Fruit fly (Drosophila melanogaster) whole organism, adult: ENCODE measurements around the gene Arpc1.
A peak's percentile ranks its signal among the peaks of the same experiment; 100 is the strongest.

ENCODE experiments used
- CG11617 ChIP-seq: fragments of 200-800 bp; sonication (Bioruptor generic); optimal IDR thresholded peaks from 2 replicates; lab custom pipeline; 2017; ENCODE audit warnings: mild to moderate bottlenecking, missing biosample characterization, missing genetic modification reagents, missing genetic modification characterization
- CG12768 ChIP-seq: fragments of 200-800 bp; sonication (Bioruptor generic); optimal IDR thresholded peaks from 2 replicates; lab custom pipeline; 2017; ENCODE audit warnings: missing biosample characterization, missing genetic modification characterization, mild to moderate bottlenecking, moderate library complexity, missing genetic modification reagents
- CG14711 ChIP-seq: fragments of 200-800 bp; sonication (Bioruptor generic); optimal IDR thresholded peaks from 2 replicates; lab custom pipeline; 2018; ENCODE audit warnings: missing biosample characterization, mild to moderate bottlenecking, missing genetic modification characterization, moderate library complexity
- CG1620 ChIP-seq: fragments of 200-800 bp; sonication (Bioruptor generic); optimal IDR thresholded peaks from 2 replicates; lab custom pipeline; 2016; ENCODE audit warnings: missing biosample characterization, missing genetic modification characterization
- CG33017 ChIP-seq: fragments of 200-800 bp; sonication (Bioruptor generic); optimal IDR thresholded peaks from 2 replicates; lab custom pipeline; 2018; ENCODE audit warnings: missing biosample characterization, mild to moderate bottlenecking, missing genetic modification characterization, moderate library complexity
- CG5204 ChIP-seq: fragments of 200-800 bp; sonication (Bioruptor generic); optimal IDR thresholded peaks from 2 replicates; lab custom pipeline; 2016; ENCODE audit warnings: missing biosample characterization, missing genetic modification characterization
- CG7045 ChIP-seq: fragments of 200-800 bp; sonication (Bioruptor generic); optimal IDR thresholded peaks from 2 replicates; lab custom pipeline; 2017; ENCODE audit warnings: missing biosample characterization, mild to moderate bottlenecking, missing genetic modification characterization
- CG7101 ChIP-seq: fragments of 200-800 bp; sonication (Bioruptor generic); optimal IDR thresholded peaks from 2 replicates; lab custom pipeline; 2018; ENCODE audit warnings: missing biosample characterization, mild to moderate bottlenecking, missing genetic modification characterization, moderate library complexity
- Clk ChIP-seq: fragments of 200-800 bp; sonication (Bioruptor generic); optimal IDR thresholded peaks from 2 replicates; lab custom pipeline; 2017; ENCODE audit warnings: missing biosample characterization, missing genetic modification characterization
- Crg-1 ChIP-seq: fragments of 200-800 bp; sonication (Bioruptor generic); optimal IDR thresholded peaks from 2 replicates; lab custom pipeline; 2016; ENCODE audit warnings: missing biosample characterization, missing genetic modification characterization
- Hr96 ChIP-seq: fragments of 200-800 bp; sonication (Bioruptor generic); optimal IDR thresholded peaks from 2 replicates; lab custom pipeline; 2016; ENCODE audit warnings: missing biosample characterization, missing genetic modification characterization
- Mnt ChIP-seq: fragments of 200-800 bp; sonication (Bioruptor generic); optimal IDR thresholded peaks from 2 replicates; lab custom pipeline; 2016; ENCODE audit warnings: missing biosample characterization, mild to moderate bottlenecking, missing genetic modification characterization
- bab1 ChIP-seq: fragments of 200-800 bp; sonication (Bioruptor generic); optimal IDR thresholded peaks from 3 replicates; lab custom pipeline; 2019; ENCODE audit warnings: missing biosample characterization, mild to moderate bottlenecking, missing genetic modification characterization, moderate library complexity
- cic ChIP-seq: fragments of 200-800 bp; sonication (Bioruptor generic); optimal IDR thresholded peaks from 2 replicates; lab custom pipeline; 2017; ENCODE audit warnings: missing biosample characterization, mild to moderate bottlenecking, missing genetic modification characterization, moderate library complexity
- cnc ChIP-seq, 2 experiments: fragments of >200 bp; optimal IDR thresholded peaks; 2 replicates each; lab custom pipeline; 2017
- kay ChIP-seq: fragments of 200-800 bp; sonication (Bioruptor generic); peaks from one replicate; lab custom pipeline; 2016; ENCODE audit warnings: missing biosample characterization, missing genetic modification characterization, borderline replicate concordance
- ovo ChIP-seq: fragments of 200-800 bp; sonication (Bioruptor generic); optimal IDR thresholded peaks from 2 replicates; lab custom pipeline; 2016; ENCODE audit warnings: missing biosample characterization, missing genetic modification characterization
- pad ChIP-seq: fragments of 200-800 bp; sonication (Bioruptor generic); optimal IDR thresholded peaks from 3 replicates; lab custom pipeline; 2017; ENCODE audit warnings: missing biosample characterization, missing genetic modification characterization, mild to moderate bottlenecking, moderate library complexity, missing genetic modification reagents
- tj ChIP-seq: fragments of 200-800 bp; sonication (Bioruptor generic); optimal IDR thresholded peaks from 3 replicates; lab custom pipeline; 2017; ENCODE audit warnings: missing biosample characterization, mild to moderate bottlenecking, missing genetic modification characterization, moderate library complexity
- toe ChIP-seq: fragments of 200-800 bp; sonication (Bioruptor generic); optimal IDR thresholded peaks from 2 replicates; lab custom pipeline; 2016; ENCODE audit warnings: missing biosample characterization, missing genetic modification characterization

Gene Arpc1

DNA sequence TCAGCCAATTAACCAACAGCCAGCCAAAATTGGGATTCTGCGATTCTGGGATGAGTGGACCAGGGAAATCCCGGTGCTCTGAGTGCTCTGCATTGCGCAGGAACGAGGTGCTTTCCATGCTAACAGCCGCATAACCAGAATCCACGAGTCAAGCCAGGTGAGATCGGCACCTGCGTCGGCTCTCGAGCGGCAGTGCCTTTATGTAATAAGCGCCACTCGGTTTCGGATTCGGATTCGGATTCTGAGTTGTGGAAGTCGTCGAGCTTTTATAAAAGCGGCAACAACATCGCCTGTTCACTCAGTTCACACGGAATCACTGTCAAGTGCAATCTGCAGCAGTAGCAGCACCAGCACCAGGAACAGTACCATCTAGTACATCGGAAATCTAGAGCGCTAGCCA, 8.6 kb downstream of the Arpc1 start, which contains the start of gene b:
Gene b, plus strand, starts transcription at position 301 of the 400 bp plus-strand sequence.
- no peak for TF ChIP-seq Mnt
- TF ChIP-seq Hr96 (GFP tag; lab: Kevin White, UChicago), result peak; percentile 29

DNA sequence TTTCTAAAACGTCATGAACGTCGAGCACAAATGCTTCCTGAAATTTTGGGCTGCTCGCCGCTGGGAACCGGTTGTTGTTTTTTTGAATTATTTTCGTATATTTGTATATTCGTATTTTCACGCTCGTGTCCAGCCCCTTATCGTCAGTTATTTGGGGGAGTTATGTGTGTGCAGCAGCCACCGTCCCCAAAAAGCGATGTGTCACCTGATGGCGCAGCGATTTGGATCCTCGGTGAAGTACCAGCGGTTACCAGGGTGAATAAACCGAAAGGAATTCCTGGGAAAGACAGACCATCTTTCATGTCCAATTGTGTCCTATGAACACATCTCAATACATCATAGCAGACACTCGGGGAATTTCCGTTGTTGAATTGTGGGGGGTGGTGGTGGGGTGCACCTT, 9.4 kb downstream of the Arpc1 start:
- TF ChIP-seq CG12768 (GFP tag; lab: Kevin White, UChicago), result no peak
- TF ChIP-seq CG7045 (GFP tag; lab: Kevin White, UChicago), result no peak
- TF ChIP-seq CG14711, result no peak
- no peak for TF ChIP-seq ovo (GFP tag; lab: Kevin White, UChicago)
- no peak for TF ChIP-seq tj (GFP tag; lab: Kevin White, UChicago)
- TF ChIP-seq Mnt, result no peak
- no peak for TF ChIP-seq cic (GFP tag; lab: Kevin White, UChicago)
- TF ChIP-seq Crg-1 (GFP tag; lab: Kevin White, UChicago), result no peak
- TF ChIP-seq Clk, result no peak
- TF ChIP-seq CG11617 (GFP tag; lab: Kevin White, UChicago), result no peak
- TF ChIP-seq bab1 (GFP tag; lab: Kevin White, UChicago), result no peak
- no peak for TF ChIP-seq CG33017 (tag; lab: Kevin White, UChicago)
- TF ChIP-seq CG1620, result no peak

DNA sequence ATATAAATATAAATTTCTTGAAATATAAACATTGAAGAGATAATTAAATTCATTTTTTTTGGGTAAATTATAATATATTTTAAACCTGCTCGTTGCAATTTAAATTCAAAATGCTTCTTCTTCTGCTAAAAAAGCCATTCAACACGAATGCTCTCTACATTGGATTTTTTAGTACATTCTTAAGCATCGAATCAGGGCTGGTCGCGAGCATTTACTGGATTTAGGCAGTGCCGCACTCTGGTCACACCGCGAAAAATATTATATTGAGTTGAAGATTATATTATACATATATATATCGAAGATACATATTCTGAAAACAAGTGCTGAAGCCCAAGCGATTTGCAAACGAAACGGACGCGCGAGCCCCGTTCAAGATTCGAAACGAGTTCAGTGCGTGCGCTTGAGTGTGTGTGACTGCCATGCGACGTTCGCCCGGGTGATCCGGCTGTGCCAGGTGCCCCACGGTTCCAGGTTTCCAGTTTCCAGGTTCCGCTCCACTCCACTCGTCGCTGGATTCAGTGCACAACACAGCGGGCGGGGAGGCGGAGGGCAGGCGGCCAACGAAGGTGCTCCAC, 15.8 kb downstream of the Arpc1 start, which contains the start of gene Sos:
Gene Sos, plus strand, starts transcription at position 213 of the 575 bp plus-strand sequence.
- TF ChIP-seq pad (GFP tag; lab: Kevin White, UChicago) (no peak), tj (GFP tag; lab: Kevin White, UChicago) (no peak), ovo (GFP tag; lab: Kevin White, UChicago) (no peak), CG5204 (GFP tag; lab: Kevin White, UChicago) (no peak), kay (GFP tag; lab: Kevin White, UChicago) (no peak), CG14711 (peak; percentile 2), CG1620 (no peak), cic (GFP tag; lab: Kevin White, UChicago) (no peak), Mnt (peak; percentile 35), CG33017 (tag; lab: Kevin White, UChicago) (no peak), Hr96 (GFP tag; lab: Kevin White, UChicago) (no peak), CG12768 (GFP tag; lab: Kevin White, UChicago) (no peak), bab1 (GFP tag; lab: Kevin White, UChicago) (peak; percentile 46), cnc (optimal IDR thresholded peaks at IDR 0.05; lab: Kevin White, UChicago) (no peak), CG11617 (GFP tag; lab: Kevin White, UChicago) (no peak), CG7045 (GFP tag; lab: Kevin White, UChicago) (no peak), Crg-1 (GFP tag; lab: Kevin White, UChicago) (no peak), toe (no peak), CG7101 (tag; lab: Kevin White, UChicago) (no peak), Clk (no peak)

DNA sequence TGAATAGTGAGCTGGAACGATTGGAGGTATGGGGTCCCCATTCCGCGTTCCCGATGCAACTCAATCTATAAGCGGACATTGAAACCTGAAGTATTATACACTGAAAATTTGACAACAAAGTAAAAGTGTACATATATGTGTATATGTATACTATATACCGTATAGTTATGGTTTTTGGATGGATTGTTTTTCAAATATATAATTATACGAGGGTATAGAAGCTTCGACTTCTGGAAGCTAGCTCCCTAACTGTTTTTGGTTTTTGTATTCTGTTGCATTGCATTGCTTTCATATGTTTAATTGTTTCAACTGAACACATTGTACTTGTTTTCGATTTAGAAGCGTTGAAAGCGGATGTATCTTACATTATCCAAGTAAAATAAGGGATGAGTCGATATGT, 16.4 kb downstream of the Arpc1 start, which contains the start of gene CG16888:
Gene CG16888, minus strand, starts transcription at position 101 of the 400 bp plus-strand sequence.
- TF ChIP-seq CG7045 (GFP tag; lab: Kevin White, UChicago) (no peak), tj (GFP tag; lab: Kevin White, UChicago) (no peak), pad (GFP tag; lab: Kevin White, UChicago) (no peak), kay (GFP tag; lab: Kevin White, UChicago) (no peak), Hr96 (GFP tag; lab: Kevin White, UChicago) (no peak), cic (GFP tag; lab: Kevin White, UChicago) (no peak), ovo (GFP tag; lab: Kevin White, UChicago) (no peak), CG5204 (GFP tag; lab: Kevin White, UChicago) (no peak), CG1620 (no peak)

DNA sequence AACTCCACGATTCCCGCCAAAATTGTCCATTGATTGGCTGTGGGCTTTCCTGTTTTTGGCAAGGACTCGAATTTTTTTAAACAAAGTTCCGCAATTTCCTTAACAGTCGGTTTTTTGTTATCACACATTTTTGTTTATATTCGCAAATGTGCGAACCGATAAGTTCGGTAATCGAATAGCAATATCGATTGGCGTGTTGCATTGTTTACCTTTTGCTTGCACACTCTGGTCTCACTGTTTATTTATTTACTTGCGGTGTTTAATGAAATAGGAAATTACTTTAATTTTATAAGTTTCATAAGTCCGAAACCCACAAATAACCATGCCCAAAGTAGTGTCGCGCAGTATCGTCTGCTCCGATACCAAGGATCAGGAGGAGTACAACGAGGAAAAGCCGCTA, 18.2 kb downstream of the Arpc1 start, which contains the start of the genes Adat1 and CG16865:
Gene Adat1, minus strand, starts transcription at position 152 of the 400 bp plus-strand sequence.
Gene CG16865, plus strand, starts transcription at position 200 of the 400 bp plus-strand sequence.
- peak; percentile 23 for TF ChIP-seq Mnt
- TF ChIP-seq Hr96 (GFP tag; lab: Kevin White, UChicago), result no peak
- TF ChIP-seq CG11617 (GFP tag; lab: Kevin White, UChicago), result no peak
- TF ChIP-seq bab1 (GFP tag; lab: Kevin White, UChicago), result peak; percentile 13
- TF ChIP-seq Clk, result no peak
- peak; percentile 22 for TF ChIP-seq cic (GFP tag; lab: Kevin White, UChicago)

DNA sequence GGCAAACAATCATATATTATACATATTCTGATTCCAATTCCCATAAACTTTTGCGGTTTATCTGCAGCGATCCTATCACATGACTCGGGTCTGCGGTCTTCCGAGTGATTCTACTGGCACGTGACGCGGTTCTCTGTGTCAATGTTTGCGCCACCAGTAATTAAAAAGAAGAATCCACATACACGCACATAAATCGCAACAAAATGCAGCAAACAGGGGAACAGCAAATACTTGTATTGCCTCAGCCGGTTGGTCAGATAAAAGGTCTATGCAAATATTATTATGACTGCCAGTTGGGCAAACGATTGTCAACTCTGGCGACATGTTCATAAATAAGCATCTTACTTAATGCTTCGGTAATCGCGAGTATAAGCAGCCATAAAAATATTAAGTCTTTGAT, 21.6 kb downstream of the Arpc1 start:
- TF ChIP-seq CG1620 (no peak), CG14711 (no peak), CG12768 (GFP tag; lab: Kevin White, UChicago) (peak; percentile 21), kay (GFP tag; lab: Kevin White, UChicago) (no peak), Clk (no peak), CG7101 (tag; lab: Kevin White, UChicago) (peak; percentile 55), Mnt (peak; percentile 10), CG33017 (tag; lab: Kevin White, UChicago) (peak; percentile 61), toe (no peak), tj (GFP tag; lab: Kevin White, UChicago) (no peak), CG5204 (GFP tag; lab: Kevin White, UChicago) (no peak), CG7045 (GFP tag; lab: Kevin White, UChicago) (peak; percentile 34), pad (GFP tag; lab: Kevin White, UChicago) (no peak), Hr96 (GFP tag; lab: Kevin White, UChicago) (no peak), ovo (GFP tag; lab: Kevin White, UChicago) (peak; percentile 43), Crg-1 (GFP tag; lab: Kevin White, UChicago) (peak; percentile 45), CG11617 (GFP tag; lab: Kevin White, UChicago) (peak; percentile 30), bab1 (GFP tag; lab: Kevin White, UChicago) (no peak), cnc (optimal IDR thresholded peaks at IDR 0.05; lab: Kevin White, UChicago) (no peak), cic (GFP tag; lab: Kevin White, UChicago) (no peak)
